Fruit fly (Drosophila melanogaster): ENCODE measurements around the gene kmr.
A peak's percentile ranks its signal among the peaks of the same experiment; 100 is the strongest.

The kmr gene

dm6 chr3R:13713541-13713940 lies 1.5 kb upstream of the kmr start (continued):
- TF ChIP-seq CG8119 (GFP tag; IDR thresholded peaks at IDR 0.05) (peak; percentile 79), Ets21C (GFP tag; optimal IDR thresholded peaks at IDR 0.05) (no peak), CG7368 (GFP tag; optimal IDR thresholded peaks at IDR 0.05) (no peak), CG8319 (GFP tag; optimal IDR thresholded peaks at IDR 0.05) (no peak), topi (GFP tag; optimal IDR thresholded peaks at IDR 0.05) (no peak), CG3919 (GFP tag; optimal IDR thresholded peaks at IDR 0.05) (peak; percentile 48), spab (GFP tag; optimal IDR thresholded peaks at IDR 0.05) (peak; percentile 36), CG10669 (GFP tag; optimal IDR thresholded peaks at IDR 0.05) (peak; percentile 46), Ets96B (tag; optimal IDR thresholded peaks at IDR 0.05) (peak; percentile 69), CG6276 (GFP tag; optimal IDR thresholded peaks at IDR 0.05) (peak; percentile 53), Sox14 (GFP tag; optimal IDR thresholded peaks at IDR 0.05) (no peak), Met (GFP tag; optimal IDR thresholded peaks at IDR 0.05) (no peak), CG32006 (GFP tag; optimal IDR thresholded peaks at IDR 0.05) (peak; percentile 80), CG6792 (GFP tag; optimal IDR thresholded peaks at IDR 0.05) (peak; percentile 33), CG31627 (GFP tag; optimal IDR thresholded peaks at IDR 0.05) (no peak)

- no peak for TF ChIP-seq topi (GFP tag; optimal IDR thresholded peaks at IDR 0.05)
- TF ChIP-seq CG6163 (GFP tag; IDR thresholded peaks at IDR 0.05) = peak; percentile 56; the same call in 2 of the 3 replicates
- no peak for TF ChIP-seq CG6854 (GFP tag; optimal IDR thresholded peaks at IDR 0.05)
- no peak for TF ChIP-seq CG6276 (GFP tag; optimal IDR thresholded peaks at IDR 0.05)
- TF ChIP-seq Hr4 (GFP tag; optimal IDR thresholded peaks at IDR 0.05) = no peak
- peak; percentile 49; the same call in 1 of the 3 replicates for TF ChIP-seq eg (GFP tag; IDR thresholded peaks at IDR 0.05)
- TF ChIP-seq Eip93F (GFP tag; optimal IDR thresholded peaks at IDR 0.05) = no peak
- TF ChIP-seq CG3919 (GFP tag; optimal IDR thresholded peaks at IDR 0.05) = peak; percentile 43
- TF ChIP-seq Hr38 (GFP tag; optimal IDR thresholded peaks at IDR 0.05) = no peak
- TF ChIP-seq CG34406 (GFP tag; optimal IDR thresholded peaks at IDR 0.05) = no peak
- TF ChIP-seq pdm3 (GFP tag; optimal IDR thresholded peaks at IDR 0.05) = no peak
- TF ChIP-seq lz (GFP tag; optimal IDR thresholded peaks at IDR 0.05) = peak; percentile 6
- no peak for TF ChIP-seq CG8319 (GFP tag; optimal IDR thresholded peaks at IDR 0.05)
- no peak for TF ChIP-seq Lpt (GFP tag; optimal IDR thresholded peaks at IDR 0.05)
- TF ChIP-seq CG7368 (GFP tag; optimal IDR thresholded peaks at IDR 0.05) = peak; percentile 41
- no peak for TF ChIP-seq CG32006 (GFP tag; optimal IDR thresholded peaks at IDR 0.05)
- no peak for TF ChIP-seq CG8119 (GFP tag; IDR thresholded peaks at IDR 0.05)
- no peak for TF ChIP-seq net (GFP tag; optimal IDR thresholded peaks at IDR 0.05)
- TF ChIP-seq Sox14 (GFP tag; optimal IDR thresholded peaks at IDR 0.05) = no peak
- peak; percentile 19 for TF ChIP-seq fd59A (GFP tag; optimal IDR thresholded peaks at IDR 0.05)
- no peak for TF ChIP-seq CG8632 (GFP tag; optimal IDR thresholded peaks at IDR 0.05)
- TF ChIP-seq CG6792 (GFP tag; optimal IDR thresholded peaks at IDR 0.05) = peak; percentile 15
- peak; percentile 56 for TF ChIP-seq fkh (GFP tag; optimal IDR thresholded peaks at IDR 0.05)
- peak in 1 of 2 experiments; percentile 53 for TF ChIP-seq salr (GFP tag; optimal IDR thresholded peaks at IDR 0.05)
- no peak for TF ChIP-seq Smox (GFP tag; optimal IDR thresholded peaks at IDR 0.05)
- no peak for TF ChIP-seq svp (GFP tag)
- peak; percentile 6 for TF ChIP-seq CG6808 (GFP tag; optimal IDR thresholded peaks at IDR 0.05)
- TF ChIP-seq CG9139 (GFP tag; optimal IDR thresholded peaks at IDR 0.05) = no peak
- no peak for TF ChIP-seq achi (GFP tag; optimal IDR thresholded peaks at IDR 0.05)
- TF ChIP-seq fd85E (GFP tag; optimal IDR thresholded peaks at IDR 0.05) = no peak
- TF ChIP-seq CG11294 (GFP tag; IDR thresholded peaks at IDR 0.05) = no peak
- no peak for TF ChIP-seq ss (GFP tag; optimal IDR thresholded peaks at IDR 0.05)
- TF ChIP-seq CG11762 (GFP tag; optimal IDR thresholded peaks at IDR 0.05; ENCODE audit: insufficient read depth) = no peak
- no peak for TF ChIP-seq CG15336 (GFP tag; IDR thresholded peaks at IDR 0.05)
- TF ChIP-seq Eip75B (GFP tag; optimal IDR thresholded peaks at IDR 0.05) = no peak
- no peak for TF ChIP-seq acj6 (GFP tag; optimal IDR thresholded peaks at IDR 0.05)
- peak; percentile 9 for TF ChIP-seq cyc (GFP tag; optimal IDR thresholded peaks at IDR 0.05)
- peak; percentile 8 for TF ChIP-seq CG10631 (GFP tag; optimal IDR thresholded peaks at IDR 0.05)
- TF ChIP-seq CG16779 (tag; optimal IDR thresholded peaks at IDR 0.05) = no peak
- TF ChIP-seq Met (GFP tag; optimal IDR thresholded peaks at IDR 0.05) = peak; percentile 6
- peak; percentile 70 for TF ChIP-seq Eip78C (GFP tag)
- TF ChIP-seq Ets96B (tag; optimal IDR thresholded peaks at IDR 0.05) = no peak
- TF ChIP-seq CG4318 (GFP tag; optimal IDR thresholded peaks at IDR 0.05) = no peak
- no peak for TF ChIP-seq Sox102F (GFP tag; optimal IDR thresholded peaks at IDR 0.05)
- TF ChIP-seq CG11902 (GFP tag; optimal IDR thresholded peaks at IDR 0.05) = no peak
Measured at dm6 chr3R:13713984-13714532, 949 bp upstream of the kmr start.
